Fruit fly (Drosophila melanogaster): ENCODE data around the gene CG32638.

CG32638 gene

DNA sequence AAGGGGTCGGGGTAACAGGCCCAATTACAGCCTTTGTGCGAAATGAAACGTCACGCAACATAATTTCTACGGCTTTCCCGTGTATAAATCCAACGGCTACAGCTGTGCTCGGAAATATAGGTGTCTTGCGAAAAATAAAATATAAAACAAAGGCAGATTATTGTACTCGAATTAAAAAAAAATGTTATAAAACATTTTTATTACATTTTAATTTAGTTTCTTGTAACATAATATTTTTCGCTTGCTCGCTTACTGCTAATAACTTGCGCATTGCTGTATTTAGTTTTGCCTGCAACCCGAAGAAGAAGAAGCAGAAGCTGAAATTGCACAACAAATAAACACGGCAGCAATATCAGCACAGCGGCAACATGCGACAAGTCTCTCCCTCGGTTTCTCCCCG lies 14.5 kb upstream of the CG32638 start:
- TF ChIP-seq CG10348 (GFP tag; IDR thresholded peaks at IDR 0.05) = peak; percentile 36; the same call in 1 of the 2 replicates
- peak; percentile 8 for TF ChIP-seq gl (tag; optimal IDR thresholded peaks at IDR 0.05)
- TF ChIP-seq CG12605 (GFP tag; IDR thresholded peaks at IDR 0.05) = peak; percentile 85
- TF ChIP-seq rn (GFP tag; IDR thresholded peaks at IDR 0.05) = 0 out of 2 replicates have a peak, but pooled peaks have one; percentile 30
- peak; percentile 85 for TF ChIP-seq Ets98B (GFP tag; IDR thresholded peaks at IDR 0.05)
- TF ChIP-seq CG14655 (GFP tag; optimal IDR thresholded peaks at IDR 0.05) = peak; percentile 80
- TF ChIP-seq D1 (tag; optimal IDR thresholded peaks at IDR 0.05) = peak; percentile 62
- peak; percentile 78 for TF ChIP-seq CG8301 (tag; optimal IDR thresholded peaks at IDR 0.05)
- peak; percentile 66 for TF ChIP-seq Snoo (tag; optimal IDR thresholded peaks at IDR 0.05)
- TF ChIP-seq CG8159 (tag; optimal IDR thresholded peaks at IDR 0.05) = peak; percentile 76
- TF ChIP-seq CG4496 (GFP tag; IDR thresholded peaks at IDR 0.05) = peak; percentile 90
- TF ChIP-seq CG34367 (tag; optimal IDR thresholded peaks at IDR 0.05) = peak; percentile 68
- peak; percentile 78 for TF ChIP-seq CG9948 (tag; optimal IDR thresholded peaks at IDR 0.05)
- peak; percentile 21 for TF ChIP-seq CG13204 (GFP tag; optimal IDR thresholded peaks at IDR 0.05)
- TF ChIP-seq EcR (GFP tag; optimal IDR thresholded peaks at IDR 0.05) = no peak
- peak; percentile 79 for TF ChIP-seq Pif1A (GFP tag; optimal IDR thresholded peaks at IDR 0.05)
- peak; percentile 88 for TF ChIP-seq CG32121 (GFP tag; IDR thresholded peaks at IDR 0.05)
- peak; percentile 74 for TF ChIP-seq CG15710 (tag; optimal IDR thresholded peaks at IDR 0.05)
- TF ChIP-seq fd96Ca (GFP tag; IDR thresholded peaks at IDR 0.05) = peak; percentile 79
- TF ChIP-seq Pif1B (GFP tag; optimal IDR thresholded peaks at IDR 0.05) = peak; percentile 79
- TF ChIP-seq CG17806 (tag; optimal IDR thresholded peaks at IDR 0.05) = peak; percentile 80

DNA sequence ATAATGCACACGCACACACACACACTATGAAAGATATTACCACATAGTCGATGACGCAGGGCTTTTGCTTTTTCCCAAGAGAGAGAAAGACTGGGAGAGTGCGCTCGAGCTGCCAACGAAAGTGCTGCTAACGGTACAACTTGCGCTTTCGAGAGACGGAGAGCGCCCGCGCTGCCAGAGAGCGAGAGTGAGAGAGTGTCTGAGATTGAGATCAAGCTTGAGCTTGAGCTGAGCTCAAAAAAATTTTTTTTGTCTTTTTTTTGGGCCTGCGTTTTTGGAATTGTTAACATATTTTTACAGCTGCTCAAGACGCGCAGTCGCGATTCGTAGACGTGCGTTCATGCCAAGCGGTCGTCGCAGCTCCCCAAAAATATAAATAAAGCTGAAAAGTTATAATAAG lies 10.3 kb upstream of the CG32638 start, which contains the start of gene CG32645:
TSS of gene CG32645 (plus strand) at position 313 of the 400 bp plus-strand sequence.
- TF ChIP-seq CG4496 (GFP tag; IDR thresholded peaks at IDR 0.05) (peak; percentile 45; the same call in 1 of the 3 replicates), CG14655 (GFP tag; optimal IDR thresholded peaks at IDR 0.05) (peak; percentile 52), Snoo (tag; optimal IDR thresholded peaks at IDR 0.05) (no peak), CG8301 (tag; optimal IDR thresholded peaks at IDR 0.05) (peak; percentile 47), Ets98B (GFP tag; IDR thresholded peaks at IDR 0.05) (peak; percentile 39; the same call in 1 of the 2 replicates), CG9948 (tag; optimal IDR thresholded peaks at IDR 0.05) (no peak), EcR (GFP tag; optimal IDR thresholded peaks at IDR 0.05) (no peak), CG12605 (GFP tag; IDR thresholded peaks at IDR 0.05) (no peak)

DNA sequence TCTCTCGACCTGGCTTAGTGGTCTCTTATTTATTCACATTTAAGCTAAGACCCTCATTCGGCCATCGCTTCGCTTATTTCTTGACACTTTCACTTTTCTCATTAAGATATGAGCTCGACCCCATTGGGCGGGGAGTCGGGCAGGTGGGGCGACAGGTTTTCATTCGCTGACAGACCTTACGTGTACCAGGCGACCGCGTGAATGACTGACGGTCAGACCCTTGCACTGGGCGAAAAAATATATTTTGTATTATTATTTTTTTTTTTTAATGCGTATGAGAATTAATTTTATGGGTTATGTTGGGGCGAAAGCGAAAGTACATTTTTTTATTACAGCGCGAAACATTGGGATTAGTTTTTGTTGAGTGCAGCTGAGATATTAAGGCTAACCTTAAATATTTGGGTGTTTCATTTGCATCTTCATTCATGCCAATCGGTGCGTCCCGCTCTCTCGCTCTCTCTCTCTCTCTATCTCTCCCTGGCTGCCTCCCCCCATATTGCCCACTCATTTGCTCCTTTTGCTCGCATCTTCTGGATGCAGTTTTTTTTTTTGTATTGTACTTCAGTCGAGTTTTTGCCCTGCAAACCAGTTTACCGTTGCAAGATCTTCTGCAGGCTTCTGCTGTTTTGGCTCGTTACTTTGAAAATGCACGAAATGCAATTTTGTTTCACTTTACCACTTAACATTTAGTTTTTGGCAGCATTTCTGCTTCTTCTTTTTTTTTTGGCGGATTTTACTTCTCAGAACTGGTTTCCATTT lies 8.5 kb upstream of the CG32638 start:
- TF ChIP-seq D1 (tag; optimal IDR thresholded peaks at IDR 0.05) (no peak), CG17806 (tag; optimal IDR thresholded peaks at IDR 0.05) (peak; percentile 15), CG14655 (GFP tag; optimal IDR thresholded peaks at IDR 0.05) (peak; percentile 44), CG8159 (tag; optimal IDR thresholded peaks at IDR 0.05) (peak; percentile 55), CG9948 (tag; optimal IDR thresholded peaks at IDR 0.05) (peak; percentile 18), CG15710 (tag; optimal IDR thresholded peaks at IDR 0.05) (peak; percentile 48), CG12605 (GFP tag; IDR thresholded peaks at IDR 0.05) (no peak), Pif1B (GFP tag; optimal IDR thresholded peaks at IDR 0.05) (peak; percentile 83), fd96Ca (GFP tag; IDR thresholded peaks at IDR 0.05) (peak; percentile 31; the same call in 1 of the 3 replicates), gl (tag; optimal IDR thresholded peaks at IDR 0.05) (peak; percentile 45), EcR (GFP tag; optimal IDR thresholded peaks at IDR 0.05) (peak; percentile 26), CG13204 (GFP tag; optimal IDR thresholded peaks at IDR 0.05) (peak; percentile 49), CG32121 (GFP tag; IDR thresholded peaks at IDR 0.05) (no peak), CG34367 (tag; optimal IDR thresholded peaks at IDR 0.05) (no peak), rn (GFP tag; IDR thresholded peaks at IDR 0.05) (0 out of 2 replicates have a peak, but pooled peaks have one; percentile 28), Ets98B (GFP tag; IDR thresholded peaks at IDR 0.05) (peak; percentile 25; the same call in 1 of the 2 replicates), CG4496 (GFP tag; IDR thresholded peaks at IDR 0.05) (peak; percentile 68), Pif1A (GFP tag; optimal IDR thresholded peaks at IDR 0.05) (peak; percentile 80), CG8301 (tag; optimal IDR thresholded peaks at IDR 0.05) (no peak), CG10348 (GFP tag; IDR thresholded peaks at IDR 0.05) (no peak), Snoo (tag; optimal IDR thresholded peaks at IDR 0.05) (peak; percentile 69)

- TF ChIP-seq CG34367 (tag; optimal IDR thresholded peaks at IDR 0.05) (no peak), Pif1A (GFP tag; optimal IDR thresholded peaks at IDR 0.05) (peak; percentile 54), Ets98B (GFP tag; IDR thresholded peaks at IDR 0.05) (peak; percentile 60), CG14655 (GFP tag; optimal IDR thresholded peaks at IDR 0.05) (peak; percentile 1), gl (tag; optimal IDR thresholded peaks at IDR 0.05) (no peak), rn (GFP tag; IDR thresholded peaks at IDR 0.05) (no peak), CG10348 (GFP tag; IDR thresholded peaks at IDR 0.05) (no peak), CG32121 (GFP tag; IDR thresholded peaks at IDR 0.05) (peak; percentile 63; the same call in 1 of the 2 replicates), Pif1B (GFP tag; optimal IDR thresholded peaks at IDR 0.05) (peak; percentile 41), CG4496 (GFP tag; IDR thresholded peaks at IDR 0.05) (peak; percentile 79; the same call in 2 of the 3 replicates), CG9948 (tag; optimal IDR thresholded peaks at IDR 0.05) (no peak), CG17806 (tag; optimal IDR thresholded peaks at IDR 0.05) (peak; percentile 32), Snoo (tag; optimal IDR thresholded peaks at IDR 0.05) (peak; percentile 38), CG8301 (tag; optimal IDR thresholded peaks at IDR 0.05) (peak; percentile 39), CG8159 (tag; optimal IDR thresholded peaks at IDR 0.05) (peak; percentile 13), fd96Ca (GFP tag; IDR thresholded peaks at IDR 0.05) (peak; percentile 72; the same call in 2 of the 3 replicates)
Observed at dm6 chrX:13135702-13136101, 7.1 kb upstream of the CG32638 start.

dm6 chrX:13134811-13135210 lies 6.2 kb upstream of the CG32638 start:
- TF ChIP-seq CG8159 (tag; optimal IDR thresholded peaks at IDR 0.05) (no peak), rn (GFP tag; IDR thresholded peaks at IDR 0.05) (no peak), Pif1A (GFP tag; optimal IDR thresholded peaks at IDR 0.05) (no peak)
